Worm (Caenorhabditis elegans): ENCODE results near the gene ttr-2.

DNA sequence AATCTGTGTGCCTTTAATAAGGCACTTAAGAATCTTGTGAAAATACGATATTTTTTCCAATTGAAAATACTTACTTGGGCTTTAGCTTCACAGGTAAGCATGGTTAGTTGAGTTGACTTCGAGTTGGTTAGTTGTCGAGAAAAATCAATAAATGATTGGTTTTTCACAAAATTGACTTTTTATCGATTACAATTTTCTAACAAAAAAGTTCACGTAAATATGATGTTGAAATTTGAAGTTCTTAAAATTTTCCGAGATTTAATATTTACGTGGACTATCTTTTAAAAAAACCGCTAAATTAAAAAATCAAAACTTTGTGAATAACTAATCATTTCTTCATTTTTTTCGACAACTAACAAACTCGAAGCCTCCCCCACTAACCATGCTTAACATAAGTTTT, 6.8 kb upstream of the ttr-2 start, which contains the start of gene F40F12.3:
- TF ChIP-seq dao-5 (tag; optimal IDR thresholded peaks at IDR 0.05) (no peak), him-1 (tag; optimal IDR thresholded peaks at IDR 0.05) (no peak), W03F9.2 (tag; optimal IDR thresholded peaks at IDR 0.05) (no peak)

Measured in whole organism, L4/young adult.